Fruit fly (Drosophila melanogaster): ENCODE results near the gene Vps53.

DNA sequence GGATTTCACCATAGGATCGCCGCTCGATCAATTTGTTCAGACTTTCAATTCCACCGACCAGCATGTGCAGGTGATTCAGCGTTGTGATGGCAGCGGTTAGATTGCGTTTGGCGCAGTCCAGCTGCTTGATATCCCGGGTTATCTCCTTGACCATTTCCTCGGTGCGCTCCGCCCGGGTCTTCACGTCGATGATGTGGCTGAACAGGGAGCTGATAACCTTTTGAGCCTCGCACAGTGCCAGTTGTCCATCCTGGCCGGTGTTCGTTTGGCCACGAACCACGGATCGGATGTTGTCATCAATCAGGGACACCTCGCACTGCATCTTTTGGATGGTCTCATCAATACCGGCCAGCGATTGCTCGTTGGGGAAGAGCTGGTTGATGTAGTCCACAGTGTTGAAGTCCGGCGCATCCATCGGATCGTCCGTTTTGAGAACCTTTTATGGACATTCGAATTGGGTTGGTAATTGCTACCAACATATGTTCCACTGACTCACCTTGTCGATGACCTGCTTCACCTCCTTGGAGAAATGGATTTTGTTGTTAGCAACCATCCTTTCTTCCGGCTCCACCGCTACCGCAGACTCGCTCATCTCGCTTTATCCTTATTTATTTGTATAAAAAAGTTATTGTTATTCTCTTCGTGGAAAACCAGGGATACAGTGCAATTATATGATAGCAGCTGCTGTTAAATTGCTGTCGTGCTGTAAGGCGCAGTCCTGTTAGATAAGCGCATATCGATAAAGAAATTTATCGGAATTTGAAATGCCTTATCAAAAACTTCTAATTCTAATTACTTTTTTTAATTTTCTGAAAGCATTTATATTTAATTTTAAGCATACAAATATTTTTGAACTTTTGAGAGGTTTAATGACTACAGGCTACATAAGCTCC is at the start of gene Vps53:
- no peak for TF ChIP-seq h (optimal IDR thresholded peaks at IDR 0.05)
- no peak for TF ChIP-seq psq (optimal IDR thresholded peaks at IDR 0.05)
- TF ChIP-seq Sin3A (optimal IDR thresholded peaks at IDR 0.05), result no peak
- TF ChIP-seq ttk (optimal IDR thresholded peaks at IDR 0.05), result no peak
- TF ChIP-seq insv (optimal IDR thresholded peaks at IDR 0.05), result no peak
- no peak for TF ChIP-seq Myc (optimal IDR thresholded peaks at IDR 0.05)
